Fruit fly (Drosophila melanogaster) whole organism, embryonic: Measurements from ENCODE around the gene CG1607.
A peak's percentile ranks its signal among the peaks of the same experiment; 100 is the strongest.

ENCODE experiments used
- C15 ChIP-seq: fragments of 200-800 bp; sonication (Bioruptor generic); IDR thresholded peaks from 3 replicates; pipeline ENCODE4 v1.3.6; 2022; ENCODE audit warnings: missing biosample characterization, missing genetic modification characterization
- CG10274 ChIP-seq: fragments of 200-800 bp; sonication (Bioruptor generic); optimal IDR thresholded peaks from 3 replicates; lab custom pipeline; 2017; ENCODE audit warnings: missing biosample characterization, mild to moderate bottlenecking, missing genetic modification characterization
- CG12299 ChIP-seq: fragments of 200-800 bp; sonication (Bioruptor generic); optimal IDR thresholded peaks from 2 replicates; lab custom pipeline; 2018; ENCODE audit warnings: missing biosample characterization, mild to moderate bottlenecking, missing genetic modification characterization
- CG1233 ChIP-seq: fragments of 200-800 bp; sonication (Bioruptor generic); optimal IDR thresholded peaks from 4 replicates; lab custom pipeline; 2018; ENCODE audit warnings: missing biosample characterization, mild to moderate bottlenecking, missing genetic modification characterization
- CG12769 ChIP-seq: fragments of 200-800 bp; sonication (Bioruptor generic); optimal IDR thresholded peaks from 2 replicates; lab custom pipeline; 2019; ENCODE audit warnings: missing biosample characterization, mild to moderate bottlenecking, missing genetic modification characterization, moderate library complexity
- CG13894 ChIP-seq: fragments of 200-800 bp; sonication (Bioruptor generic); optimal IDR thresholded peaks from 3 replicates; lab custom pipeline; 2018; ENCODE audit warnings: missing biosample characterization, mild to moderate bottlenecking, missing genetic modification characterization, moderate library complexity
- CG17328 ChIP-seq: fragments of 200-800 bp; sonication (Bioruptor generic); IDR thresholded peaks from 2 replicates; pipeline ENCODE4 v1.3.6; 2022; ENCODE audit warnings: missing biosample characterization, missing genetic modification characterization
- CG17829 ChIP-seq: fragments of 200-800 bp; optimal IDR thresholded peaks from 2 replicates; lab custom pipeline; 2019; ENCODE audit warnings: missing biosample characterization, mild to moderate bottlenecking, missing genetic modification characterization, moderate library complexity
- CG18764 ChIP-seq: fragments of 200-800 bp; sonication (Bioruptor generic); optimal IDR thresholded peaks from 3 replicates; lab custom pipeline; 2016; ENCODE audit warnings: missing biosample characterization, missing genetic modification characterization
- CG2712 ChIP-seq: fragments of 200-800 bp; optimal IDR thresholded peaks from 3 replicates; lab custom pipeline; 2019; ENCODE audit warnings: missing biosample characterization, mild to moderate bottlenecking, missing genetic modification characterization, moderate library complexity
- CG43689 ChIP-seq: fragments of 200-800 bp; sonication (Bioruptor generic); IDR thresholded peaks from 2 replicates; pipeline ENCODE4 v1.3.6; 2022; ENCODE audit warnings: missing biosample characterization, missing genetic modification characterization
- CG6854 ChIP-seq: fragments of 200-800 bp; sonication (Bioruptor generic); optimal IDR thresholded peaks from 3 replicates; lab custom pipeline; 2017; ENCODE audit warnings: missing biosample characterization, mild to moderate bottlenecking, missing genetic modification characterization
- CG7357 ChIP-seq: fragments of 200-800 bp; sonication (Bioruptor generic); IDR thresholded peaks from 3 replicates; pipeline ENCODE4 v1.3.6; 2022; ENCODE audit warnings: missing biosample characterization, missing genetic modification characterization
- CG7556 ChIP-seq: fragments of 200-800 bp; sonication (Bioruptor generic); optimal IDR thresholded peaks from 2 replicates; lab custom pipeline; 2017; ENCODE audit warnings: missing biosample characterization, mild to moderate bottlenecking, missing genetic modification characterization
- CG8290 ChIP-seq, 3 experiments: fragments of 200-800 bp; sonication (Bioruptor generic); optimal IDR thresholded peaks; 2 replicates each; lab custom pipeline; 2016 to 2019; ENCODE audit warnings: missing biosample characterization in 3 of 3, missing genetic modification characterization in 3 of 3, mild to moderate bottlenecking in 2 of 3, moderate library complexity in 1 of 3
- CG9797 ChIP-seq: fragments of 200-800 bp; sonication (Bioruptor generic); optimal IDR thresholded peaks from 3 replicates; lab custom pipeline; 2018; ENCODE audit warnings: missing biosample characterization, mild to moderate bottlenecking, missing genetic modification characterization
- Dip3 ChIP-seq: fragments of 200-800 bp; sonication (Bioruptor generic); optimal IDR thresholded peaks from 3 replicates; lab custom pipeline; 2016; ENCODE audit warnings: missing biosample characterization, missing genetic modification characterization
- HLH4C ChIP-seq: fragments of 200-800 bp; sonication (Bioruptor generic); IDR thresholded peaks from 3 replicates; pipeline ENCODE4 v1.3.6; 2022; ENCODE audit warnings: missing biosample characterization, missing genetic modification characterization; ENCODE audit not compliant: partially characterized antibody
- Oli ChIP-seq: fragments of 200-800 bp; sonication (Bioruptor generic); optimal IDR thresholded peaks from 2 replicates; lab custom pipeline; 2018; ENCODE audit warnings: missing biosample characterization, mild to moderate bottlenecking, missing genetic modification characterization, moderate library complexity
- Rfx ChIP-seq: fragments of 200-800 bp; sonication (Bioruptor generic); IDR thresholded peaks from 2 replicates; pipeline ENCODE4 v1.3.6; 2022; ENCODE audit warnings: missing biosample characterization, missing genetic modification characterization
- Stat92E ChIP-seq, 3 experiments: fragments of >200 bp in 2 of 3; fragments of 200-800 bp in 1 of 3; sonication (Bioruptor generic) in 1 of 3; optimal IDR thresholded peaks; 2 replicates each; lab custom pipeline; 2017 to 2019; ENCODE audit warnings: missing biosample characterization in 3 of 3, missing genetic modification characterization in 3 of 3, mild to moderate bottlenecking in 1 of 3, moderate library complexity in 1 of 3
- chinmo ChIP-seq: fragments of 200-800 bp; sonication (Bioruptor generic); IDR thresholded peaks from 4 replicates; pipeline ENCODE4 v1.3.6; 2022; ENCODE audit warnings: missing biosample characterization, missing genetic modification characterization; ENCODE audit not compliant: partially characterized antibody
- crol ChIP-seq: fragments of 200-800 bp; sonication (Bioruptor generic); IDR thresholded peaks from 2 replicates; pipeline ENCODE4 v1.3.6; 2022; ENCODE audit warnings: missing biosample characterization, missing genetic modification characterization
- cwo ChIP-seq: fragments of 200-800 bp; sonication (Bioruptor generic); optimal IDR thresholded peaks from 3 replicates; lab custom pipeline; 2017; ENCODE audit warnings: missing biosample characterization, missing genetic modification characterization, mild to moderate bottlenecking, moderate library complexity, missing genetic modification reagents
- emc ChIP-seq: fragments of 200-800 bp; sonication (Bioruptor generic); optimal IDR thresholded peaks from 2 replicates; lab custom pipeline; 2016; ENCODE audit warnings: missing biosample characterization, missing genetic modification characterization
- hb ChIP-seq: fragments of 200-800 bp; sonication (Bioruptor generic); IDR thresholded peaks from 3 replicates; pipeline ENCODE4 v1.3.6; 2022; ENCODE audit warnings: missing biosample characterization, missing genetic modification characterization; ENCODE audit not compliant: partially characterized antibody
- insv ChIP-seq, 2 experiments: fragments of 200-800 bp; sonication (Bioruptor generic); optimal IDR thresholded peaks; 3 replicates each; lab custom pipeline; 2016 to 2018; ENCODE audit warnings: missing biosample characterization in 2 of 2, missing genetic modification characterization in 2 of 2
- odd ChIP-seq: fragments of 200-800 bp; sonication (Bioruptor generic); optimal IDR thresholded peaks from 2 replicates; lab custom pipeline; 2017; ENCODE audit warnings: missing biosample characterization, mild to moderate bottlenecking, missing genetic modification characterization
- pb ChIP-seq: fragments of 200-800 bp; sonication (Bioruptor generic); optimal IDR thresholded peaks from 3 replicates; lab custom pipeline; 2016; ENCODE audit warnings: missing biosample characterization, missing genetic modification characterization
- seq ChIP-seq: fragments of 200-800 bp; sonication (Bioruptor generic); IDR thresholded peaks from 2 replicates; pipeline ENCODE4 v1.3.6; 2022; ENCODE audit warnings: missing biosample characterization, missing genetic modification characterization
- sr ChIP-seq: fragments of 200-800 bp; sonication (Bioruptor generic); IDR thresholded peaks from 3 replicates; pipeline ENCODE4 v1.3.6; 2022; ENCODE audit warnings: missing biosample characterization, missing genetic modification characterization
- ssp ChIP-seq: fragments of 200-800 bp; sonication (Bioruptor generic); IDR thresholded peaks from 2 replicates; pipeline ENCODE4 v1.3.6; 2022; ENCODE audit warnings: missing biosample characterization, missing genetic modification characterization
- stwl ChIP-seq: fragments of 200-800 bp; sonication (Bioruptor generic); optimal IDR thresholded peaks from 3 replicates; lab custom pipeline; 2018; ENCODE audit warnings: missing biosample characterization, mild to moderate bottlenecking, missing genetic modification characterization, moderate library complexity
- trem ChIP-seq: fragments of 200-800 bp; optimal IDR thresholded peaks from 3 replicates; lab custom pipeline; 2019; ENCODE audit warnings: missing biosample characterization, mild to moderate bottlenecking, missing genetic modification characterization, moderate library complexity
- unc-4 ChIP-seq: fragments of 200-800 bp; sonication (Bioruptor generic); IDR thresholded peaks from 2 replicates; pipeline ENCODE4 v1.3.6; 2022; ENCODE audit warnings: missing biosample characterization, missing genetic modification characterization; ENCODE audit not compliant: partially characterized antibody
- vvl ChIP-seq: fragments of 200-800 bp; sonication (Bioruptor generic); IDR thresholded peaks from 2 replicates; pipeline ENCODE4 v1.3.6; 2022; ENCODE audit warnings: missing biosample characterization, missing genetic modification characterization
- zen ChIP-seq: fragments of 200-800 bp; sonication (Bioruptor generic); optimal IDR thresholded peaks from 3 replicates; lab custom pipeline; 2018; ENCODE audit warnings: missing biosample characterization, mild to moderate bottlenecking, missing genetic modification characterization, moderate library complexity

CG1607 gene

DNA sequence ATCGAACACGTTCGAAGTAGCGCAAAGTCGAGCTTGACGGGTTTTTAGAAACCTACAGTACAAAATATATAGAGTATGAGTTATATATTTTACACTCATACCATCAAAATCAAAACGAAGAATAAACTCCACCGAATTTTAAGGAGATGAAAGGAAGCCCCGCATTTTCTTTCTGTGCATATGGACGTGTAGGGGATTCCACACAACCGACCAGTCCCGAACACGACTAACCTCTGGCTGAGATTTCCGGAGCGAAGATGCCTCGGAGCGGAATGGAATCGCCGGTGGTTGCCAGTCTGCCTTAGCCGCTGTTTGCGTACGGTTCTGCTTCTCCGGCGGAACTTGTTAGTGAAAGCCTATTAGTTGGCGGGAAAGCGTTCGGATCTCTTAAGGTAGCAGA, 2.2 kb downstream of the CG1607 start (continued):
- TF ChIP-seq CG8290 (GFP tag; optimal IDR thresholded peaks at IDR 0.05; lab: Kevin White, UChicago), result peak; percentile 92
- TF ChIP-seq CG8290 (tag; optimal IDR thresholded peaks at IDR 0.05; lab: Kevin White, UChicago), result peak in 1 of 2 experiments; percentile 94
- 0 out of 2 replicates have a peak, but pooled peaks have one; percentile 18 for TF ChIP-seq unc-4 (GFP tag; lab: Robert Waterston, UW)
- TF ChIP-seq Oli (tag; lab: Kevin White, UChicago), result peak; percentile 98
- peak; percentile 97 for TF ChIP-seq Dip3 (GFP tag; lab: Kevin White, UChicago)
- peak; percentile 93 for TF ChIP-seq C15 (GFP tag; lab: Robert Waterston, UW)
- peak; percentile 98 for TF ChIP-seq CG2712 (tag; lab: Kevin White, UChicago)
- no peak for TF ChIP-seq hb
- TF ChIP-seq CG6854 (GFP tag; lab: Kevin White, UChicago), result peak; percentile 92
- TF ChIP-seq CG7556, result peak; percentile 98
- TF ChIP-seq trem (tag; lab: Kevin White, UChicago), result peak; percentile 84
- peak; percentile 92 for TF ChIP-seq CG43689 (GFP tag; lab: Robert Waterston, UW)
- peak in 1 of 3 experiments; percentile 92 for TF ChIP-seq Stat92E (GFP tag; optimal IDR thresholded peaks at IDR 0.05; lab: Kevin White, UChicago)
- peak; percentile 91 for TF ChIP-seq odd (GFP tag; lab: Kevin White, UChicago)
- TF ChIP-seq CG9797 (GFP tag; lab: Kevin White, UChicago), result peak; percentile 40
- peak; percentile 100 for TF ChIP-seq CG10274 (GFP tag; lab: Kevin White, UChicago)
- TF ChIP-seq CG18764 (GFP tag; lab: Kevin White, UChicago), result peak; percentile 94
- TF ChIP-seq HLH4C (GFP tag; lab: Robert Waterston, UW), result no peak
- peak; percentile 95 for TF ChIP-seq emc (GFP tag; lab: Kevin White, UChicago)
- TF ChIP-seq CG12299 (tag; lab: Kevin White, UChicago), result peak; percentile 93
- TF ChIP-seq stwl, result no peak
- TF ChIP-seq pb (GFP tag; lab: Kevin White, UChicago), result peak; percentile 97
- TF ChIP-seq CG1233 (GFP tag; lab: Kevin White, UChicago), result peak; percentile 94
- TF ChIP-seq Rfx (GFP tag; lab: Robert Waterston, UW), result peak; percentile 99
- peak; percentile 96 for TF ChIP-seq CG17328 (GFP tag; lab: Robert Waterston, UW)
- peak; percentile 95 for TF ChIP-seq CG7357

DNA sequence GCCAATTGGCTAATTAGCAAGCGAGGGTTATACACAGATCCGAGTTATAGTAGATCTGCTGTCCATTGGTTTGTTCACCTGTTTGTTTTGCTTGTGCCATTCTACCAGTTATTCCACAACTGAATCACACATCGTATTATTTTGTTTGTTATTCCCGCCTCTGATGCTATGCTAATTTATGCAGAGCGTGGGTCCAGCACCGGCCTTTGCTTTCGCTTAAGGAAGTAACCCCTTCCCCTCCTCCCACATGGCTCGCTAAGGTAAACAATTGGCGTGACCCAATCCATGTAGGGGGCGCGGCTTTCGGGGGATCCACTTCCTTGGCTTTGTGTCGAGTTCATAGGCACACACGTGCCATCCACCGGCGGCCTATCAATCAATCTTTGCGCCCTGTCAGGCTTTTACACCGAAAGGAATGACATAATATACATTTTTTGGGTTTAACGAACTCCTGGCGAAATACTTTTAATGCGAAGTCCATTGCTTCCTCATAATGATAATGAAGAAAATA, 4.0 kb downstream of the CG1607 start:
- TF ChIP-seq seq (GFP tag; lab: Robert Waterston, UW), result no peak
- peak; percentile 74 for TF ChIP-seq cwo (GFP tag; lab: Kevin White, UChicago)
- peak; percentile 10 for TF ChIP-seq CG13894 (tag; lab: Kevin White, UChicago)
- TF ChIP-seq zen (tag; lab: Kevin White, UChicago), result no peak
- TF ChIP-seq crol (GFP tag; lab: Robert Waterston, UW), result peak; percentile 38
- TF ChIP-seq chinmo (GFP tag; lab: Robert Waterston, UW), result peak; percentile 65; the same call in 1 of the 4 replicates
- peak; percentile 60 for TF ChIP-seq CG12769
- TF ChIP-seq ssp (GFP tag; lab: Robert Waterston, UW), result no peak
- TF ChIP-seq CG17829 (tag; lab: Kevin White, UChicago), result no peak
- 0 out of 3 replicates have a peak, but pooled peaks have one; percentile 13 for TF ChIP-seq sr (GFP tag; lab: Robert Waterston, UW)
- peak; percentile 83 for TF ChIP-seq vvl (GFP tag; lab: Robert Waterston, UW)

DNA sequence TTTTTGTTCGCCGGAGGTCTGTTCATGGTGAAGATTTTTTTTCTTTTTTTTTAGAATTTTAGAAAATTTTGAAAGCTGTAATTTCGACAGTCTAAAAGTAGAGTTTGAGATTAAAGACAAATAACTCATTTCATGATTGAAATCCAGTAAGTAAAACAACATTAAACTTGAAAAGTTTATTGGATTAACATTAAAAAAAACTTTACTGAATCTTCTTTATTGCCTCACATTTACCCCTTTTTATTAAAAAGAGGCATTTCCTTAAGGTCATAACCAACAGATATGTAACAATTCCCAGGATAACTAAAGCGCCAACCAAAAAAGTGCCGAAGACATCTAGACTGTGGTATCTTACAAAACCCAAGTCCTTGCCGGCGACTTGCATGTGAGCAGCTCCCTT, 11.5 kb downstream of the CG1607 start, which contains the start of gene CG31204:
Gene CG31204 (minus strand): TSS at position 101 of the 400 bp plus-strand sequence.
- no peak for TF ChIP-seq insv (GFP tag; optimal IDR thresholded peaks at IDR 0.05; lab: Kevin White, UChicago)
